Worm (Caenorhabditis elegans): Measurements from ENCODE around the gene B0361.11.

The B0361.11 gene

ce11 chrIII:7308600-7309109 lies 31.3 kb downstream of the B0361.11 start, which contains the start of gene acbp-4:
TSS of gene acbp-4 (minus strand) at chrIII:7309109.
- TF ChIP-seq nhr-43 (tag; optimal IDR thresholded peaks at IDR 0.05; ENCODE audit: poor library complexity, severe bottlenecking) (no peak), ceh-28 (tag; optimal IDR thresholded peaks at IDR 0.05) (peak; percentile 32)

ce11 chrIII:7310662-7311340 lies 33.4 kb downstream of the B0361.11 start, which contains the start of the genes F56C9.6 and F56C9.3:
TSS of gene F56C9.6 (minus strand) at chrIII:7310773.
TSS of gene F56C9.3 (plus strand) at chrIII:7311290.
- TF ChIP-seq elt-3 (tag; optimal IDR thresholded peaks at IDR 0.05) (no peak), elt-2 (tag; optimal IDR thresholded peaks at IDR 0.05) (no peak), ceh-16 (tag; optimal IDR thresholded peaks at IDR 0.05) (no peak), tbx-2 (tag; optimal IDR thresholded peaks at IDR 0.05) (no peak), hmg-11 (tag; optimal IDR thresholded peaks at IDR 0.05) (no peak), lsy-12 (tag; optimal IDR thresholded peaks at IDR 0.05) (no peak), pqm-1 (tag; optimal IDR thresholded peaks at IDR 0.05) (no peak), aly-2 (tag; optimal IDR thresholded peaks at IDR 0.05) (no peak), zag-1 (tag; optimal IDR thresholded peaks at IDR 0.05) (no peak), mml-1 (tag; optimal IDR thresholded peaks at IDR 0.05) (no peak), sea-2 (GFP tag; optimal IDR thresholded peaks at IDR 0.05) (no peak), lin-39 (tag; optimal IDR thresholded peaks at IDR 0.05) (no peak), nhr-23 (tag; optimal IDR thresholded peaks at IDR 0.05) (no peak), ceh-82 (tag; optimal IDR thresholded peaks at IDR 0.05) (no peak), nhr-67 (tag; optimal IDR thresholded peaks at IDR 0.05) (no peak), eor-1 (tag; optimal IDR thresholded peaks at IDR 0.05) (no peak), nhr-25 (tag; optimal IDR thresholded peaks at IDR 0.05) (no peak), fkh-10 (GFP tag; optimal IDR thresholded peaks at IDR 0.05) (no peak), nhr-76 (tag; optimal IDR thresholded peaks at IDR 0.05) (no peak)

ce11 chrIII:7314473-7314872 lies 37.1 kb downstream of the B0361.11 start:
- TF ChIP-seq mdl-1 (tag; optimal IDR thresholded peaks at IDR 0.05) (no peak), ztf-11 (tag; optimal IDR thresholded peaks at IDR 0.05) (no peak), nhr-28 (tag; optimal IDR thresholded peaks at IDR 0.05) (no peak), nhr-23 (tag; optimal IDR thresholded peaks at IDR 0.05) (no peak), nhr-11 (tag; optimal IDR thresholded peaks at IDR 0.05) (no peak), pha-4 (tag; optimal IDR thresholded peaks at IDR 0.05) (no peak)

- TF ChIP-seq elt-2 (tag; optimal IDR thresholded peaks at IDR 0.05) (peak; percentile 81), nhr-28 (tag; optimal IDR thresholded peaks at IDR 0.05) (no peak), nhr-25 (tag; optimal IDR thresholded peaks at IDR 0.05) (no peak), pqm-1 (tag; optimal IDR thresholded peaks at IDR 0.05) (peak; percentile 48), snpc-4 (tag; optimal IDR thresholded peaks at IDR 0.05) (no peak)
Observed at ce11 chrIII:7314927-7315547, 37.6 kb downstream of the B0361.11 start, which contains the start of gene nspg-6. TSS of gene nspg-6 (minus strand) at chrIII:7314977.

- no peak for TF ChIP-seq hmg-11 (tag; optimal IDR thresholded peaks at IDR 0.05)
- TF ChIP-seq daf-12 (tag; optimal IDR thresholded peaks at IDR 0.05), result no peak
- TF ChIP-seq fos-1 (tag; optimal IDR thresholded peaks at IDR 0.05), result no peak
- TF ChIP-seq pha-4 (tag; optimal IDR thresholded peaks at IDR 0.05), result peak; percentile 74
- TF ChIP-seq elt-2 (tag; optimal IDR thresholded peaks at IDR 0.05), result peak; percentile 32
Observed at ce11 chrIII:7317354-7317753, 40.0 kb downstream of the B0361.11 start.

ce11 chrIII:7319390-7319789 lies 42.0 kb downstream of the B0361.11 start, which contains the start of gene F56C9.8:
TSS of gene F56C9.8 (minus strand) at chrIII:7319509.
- no peak for TF ChIP-seq nhr-77 (tag; optimal IDR thresholded peaks at IDR 0.05)
- peak; percentile 69 for TF ChIP-seq pqm-1 (tag; optimal IDR thresholded peaks at IDR 0.05)
- TF ChIP-seq lin-15B (tag; optimal IDR thresholded peaks at IDR 0.05), result no peak
- peak; percentile 77 for TF ChIP-seq pha-4 (tag; optimal IDR thresholded peaks at IDR 0.05)
- TF ChIP-seq elt-2 (tag; optimal IDR thresholded peaks at IDR 0.05), result peak; percentile 18

All from whole organism, L3 larva.